Comparison of ENCODE assay signal across 5 fruit fly cellular contexts in the genomic region with DNA sequence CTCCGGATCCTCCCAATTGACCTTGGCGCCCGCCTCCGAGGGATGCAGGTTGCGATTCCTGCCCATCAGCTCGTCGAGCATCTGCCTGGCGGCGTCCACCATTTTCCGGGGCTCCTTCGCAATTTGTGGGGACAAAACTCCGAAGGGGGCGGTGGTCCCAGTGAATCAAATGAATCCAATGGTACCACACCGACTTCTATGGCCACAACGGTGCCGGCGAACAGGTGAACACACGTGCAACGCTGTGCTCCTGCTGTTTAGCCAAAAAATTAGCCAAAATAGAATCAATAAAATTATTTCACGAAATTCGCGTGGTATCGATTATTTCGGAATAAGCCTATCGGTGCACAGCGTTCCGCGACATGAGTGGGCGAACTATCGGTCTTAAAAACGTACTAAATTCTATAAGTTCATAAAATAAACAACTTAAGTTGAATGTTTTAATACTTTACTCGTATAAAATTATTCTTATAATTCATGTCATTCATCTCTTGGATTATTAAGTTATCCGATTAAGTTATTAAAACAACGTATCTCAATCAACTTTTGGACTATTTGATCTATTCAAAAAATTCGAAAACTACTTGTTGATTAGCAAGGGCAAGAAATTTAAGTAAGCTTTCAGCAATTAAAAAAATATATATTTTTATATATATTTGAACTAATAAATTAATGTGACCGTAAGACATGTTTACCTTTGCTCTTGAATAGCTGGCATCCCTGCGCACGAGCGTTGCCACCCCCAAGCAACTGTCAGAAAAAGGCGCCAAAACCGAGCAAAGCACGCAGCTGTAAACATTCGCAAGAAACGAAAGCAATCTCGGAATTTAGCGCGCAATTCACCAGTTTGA.
TF ChIP-seq lines count a peak whose summit lies in the region.

A gene (minus strand): TSS at position 337 of the 851 bp plus-strand sequence.
A gene (plus strand): TSS at position 751 of the 851 bp plus-strand sequence.

- no peak for TF ChIP-seq CTCF in whole organism, embryonic (GFP tag; optimal IDR thresholded peaks at IDR 0.05; lab: Kevin White, UChicago)

TF ChIP-seq in whole organism, adult, 20 proteins besides CTCF, POLR2A, EP300 and RAD21:
- TF ChIP-seq CG11617 (GFP tag; optimal IDR thresholded peaks at IDR 0.05; lab: Kevin White, UChicago) = peak; percentile 33
- no peak for TF ChIP-seq toe (GFP tag; optimal IDR thresholded peaks at IDR 0.05; lab: Kevin White, UChicago)

TF ChIP-seq in whole organism, embryonic, 481 proteins besides CTCF, POLR2A, EP300 and RAD21 (continues in another document):
- TF ChIP-seq sug (tag; optimal IDR thresholded peaks at IDR 0.05; lab: Kevin White, UChicago) (peak; percentile 7), slp2 (GFP tag; optimal IDR thresholded peaks at IDR 0.05; lab: Kevin White, UChicago) (no peak), CG42726 (GFP tag; IDR thresholded peaks at IDR 0.05; lab: Robert Waterston, UW; ENCODE audit: partially characterized antibody) (peak; percentile 32; the same call in 1 of the 2 replicates), fd102C (GFP tag; optimal IDR thresholded peaks at IDR 0.05; lab: Kevin White, UChicago) (no peak), twi (tag; optimal IDR thresholded peaks at IDR 0.05; lab: Kevin White, UChicago) (no peak), GATAe (GFP tag; conservative IDR thresholded peaks at IDR 0.05; lab: Robert Waterston, UW) (no peak), CG11247 (GFP tag; IDR thresholded peaks at IDR 0.05; lab: Robert Waterston, UW) (no peak), Hr39 (optimal IDR thresholded peaks at IDR 0.05; lab: Kevin White, UChicago) (no peak), CG7987 (GFP tag; optimal IDR thresholded peaks at IDR 0.05; lab: Kevin White, UChicago) (no peak), CG15269 (tag; optimal IDR thresholded peaks at IDR 0.05; lab: Kevin White, UChicago) (no peak), CG33557 (GFP tag; optimal IDR thresholded peaks at IDR 0.05; lab: Kevin White, UChicago) (no peak), Ets97D (GFP tag; optimal IDR thresholded peaks at IDR 0.05; lab: Kevin White, UChicago) (peak; percentile 51), tna (GFP tag; IDR thresholded peaks at IDR 0.05; lab: Robert Waterston, UW; ENCODE audit: partially characterized antibody) (0 out of 2 replicates have a peak, but pooled peaks have one; percentile 42), sr (GFP tag; IDR thresholded peaks at IDR 0.05; lab: Robert Waterston, UW) (peak; percentile 62; the same call in 2 of the 3 replicates), CG3065 (GFP tag; optimal IDR thresholded peaks at IDR 0.05; lab: Kevin White, UChicago) (no peak), CG10274 (GFP tag; optimal IDR thresholded peaks at IDR 0.05; lab: Kevin White, UChicago) (no peak), gcm2 (GFP tag; optimal IDR thresholded peaks at IDR 0.05; lab: Kevin White, UChicago) (no peak), PHDP (tag; optimal IDR thresholded peaks at IDR 0.05; lab: Kevin White, UChicago) (no peak), CHES-1-like (GFP tag; optimal IDR thresholded peaks at IDR 0.05; lab: Kevin White, UChicago) (no peak)

TF ChIP-seq in whole organism, prepupa, 60 proteins besides CTCF, POLR2A, EP300 and RAD21:
- peak; percentile 76 for TF ChIP-seq fkh (GFP tag; optimal IDR thresholded peaks at IDR 0.05; lab: Kevin White, UChicago)
- TF ChIP-seq achi (GFP tag; optimal IDR thresholded peaks at IDR 0.05; lab: Kevin White, UChicago) = peak; percentile 98
- no peak for TF ChIP-seq esn (GFP tag; optimal IDR thresholded peaks at IDR 0.05; lab: Kevin White, UChicago)
- no peak for TF ChIP-seq lz (GFP tag; optimal IDR thresholded peaks at IDR 0.05; lab: Kevin White, UChicago)

TF ChIP-seq in whole organism, pupa, 21 proteins besides CTCF, POLR2A, EP300 and RAD21:
- TF ChIP-seq CG4496 (GFP tag; IDR thresholded peaks at IDR 0.05; lab: Robert Waterston, UW) = 0 out of 3 replicates have a peak, but pooled peaks have one; percentile 16
- no peak for TF ChIP-seq rn (GFP tag; IDR thresholded peaks at IDR 0.05; lab: Robert Waterston, UW)
- no peak for TF ChIP-seq CG14655 (GFP tag; optimal IDR thresholded peaks at IDR 0.05; lab: Kevin White, UChicago)

TF ChIP-seq in whole organism, wandering third instar larva, 38 proteins besides CTCF, POLR2A, EP300 and RAD21:
- no peak for TF ChIP-seq sage (GFP tag; optimal IDR thresholded peaks at IDR 0.05; lab: Kevin White, UChicago)
- no peak for TF ChIP-seq Jra (GFP tag; optimal IDR thresholded peaks at IDR 0.05; lab: Kevin White, UChicago)
- TF ChIP-seq Rel (GFP tag; optimal IDR thresholded peaks at IDR 0.05; lab: Kevin White, UChicago) = no peak
- no peak for TF ChIP-seq Rel (tag; optimal IDR thresholded peaks at IDR 0.05; lab: Kevin White, UChicago)
- peak; percentile 16 for TF ChIP-seq HLH106 (tag; optimal IDR thresholded peaks at IDR 0.05; lab: Kevin White, UChicago)
- TF ChIP-seq N (GFP tag; optimal IDR thresholded peaks at IDR 0.05; lab: Kevin White, UChicago) = no peak
- TF ChIP-seq Myc (optimal IDR thresholded peaks at IDR 0.05; lab: Kevin White, UChicago) = peak; percentile 6
- no peak for TF ChIP-seq br (GFP tag; optimal IDR thresholded peaks at IDR 0.05; lab: Kevin White, UChicago)
- no peak for TF ChIP-seq jim (GFP tag; optimal IDR thresholded peaks at IDR 0.05; lab: Kevin White, UChicago)
